Fruit fly (Drosophila melanogaster) whole organism, embryonic: ENCODE results near the gene Prx1.

Source experiments
- ATbp ChIP-seq: fragments of 200-800 bp; sonication (Bioruptor generic); optimal IDR thresholded peaks from 2 replicates; lab custom pipeline; 2017; ENCODE audit warnings: missing biosample characterization, mild to moderate bottlenecking, missing genetic modification characterization, missing genetic modification reagents
- CG15011 ChIP-seq: fragments of 200-800 bp; sonication (Bioruptor generic); optimal IDR thresholded peaks from 3 replicates; lab custom pipeline; 2018; ENCODE audit warnings: missing biosample characterization, mild to moderate bottlenecking, missing genetic modification characterization
- CG2712 ChIP-seq: fragments of 200-800 bp; optimal IDR thresholded peaks from 3 replicates; lab custom pipeline; 2019; ENCODE audit warnings: missing biosample characterization, mild to moderate bottlenecking, missing genetic modification characterization, moderate library complexity
- CG6689 ChIP-seq: fragments of 200-800 bp; sonication (Bioruptor generic); IDR thresholded peaks from 2 replicates; pipeline ENCODE4 v1.3.6; 2022; ENCODE audit warnings: missing biosample characterization, missing genetic modification characterization
- Opbp ChIP-seq: fragments of 200-800 bp; sonication (Bioruptor generic); IDR thresholded peaks from 3 replicates; pipeline ENCODE4 v1.3.6; 2022; ENCODE audit warnings: missing biosample characterization, missing genetic modification characterization; ENCODE audit not compliant: partially characterized antibody
- fd64A ChIP-seq: fragments of 200-800 bp; sonication (Bioruptor generic); optimal IDR thresholded peaks from 3 replicates; lab custom pipeline; 2018; ENCODE audit warnings: missing biosample characterization, mild to moderate bottlenecking, missing genetic modification characterization
- gem ChIP-seq: fragments of 200-800 bp; sonication (Bioruptor generic); optimal IDR thresholded peaks from 2 replicates; lab custom pipeline; 2019; ENCODE audit warnings: missing biosample characterization, mild to moderate bottlenecking, missing genetic modification characterization, moderate library complexity
- h ChIP-seq: fragments of >200 bp; optimal IDR thresholded peaks from 2 replicates; lab custom pipeline; 2017
- kay ChIP-seq: fragments of 200-800 bp; sonication (Bioruptor generic); optimal IDR thresholded peaks from 2 replicates; lab custom pipeline; 2016; ENCODE audit warnings: missing biosample characterization, missing genetic modification characterization
- mld ChIP-seq: fragments of 200-800 bp; sonication (Bioruptor generic); IDR thresholded peaks from 3 replicates; pipeline ENCODE4 v1.3.6; 2022; ENCODE audit warnings: missing biosample characterization, missing genetic modification characterization; ENCODE audit not compliant: partially characterized antibody
- nom ChIP-seq: fragments of 200-800 bp; sonication (Bioruptor generic); optimal IDR thresholded peaks from 2 replicates; lab custom pipeline; 2017; ENCODE audit warnings: missing biosample characterization, missing genetic modification characterization, mild to moderate bottlenecking, moderate library complexity, missing genetic modification reagents
- slp2 ChIP-seq: fragments of 200-800 bp; sonication (Bioruptor generic); optimal IDR thresholded peaks from 2 replicates; lab custom pipeline; 2016; ENCODE audit warnings: missing biosample characterization, missing genetic modification characterization

dm6 chr3L:15224631-15225030 is 17.0 kb downstream of the Prx1 start:
- TF ChIP-seq slp2: no peak
- no peak for TF ChIP-seq CG2712 (tag; lab: Kevin White, UChicago)
- no peak for TF ChIP-seq nom
- no peak for TF ChIP-seq CG6689 (GFP tag; lab: Robert Waterston, UW)
- no peak for TF ChIP-seq ATbp
- TF ChIP-seq fd64A (GFP tag; lab: Kevin White, UChicago): no peak
- no peak for TF ChIP-seq mld (GFP tag; lab: Robert Waterston, UW)
- TF ChIP-seq Opbp (GFP tag; lab: Robert Waterston, UW): no peak
- no peak for TF ChIP-seq h (lab: Kevin White, UChicago)
- no peak for TF ChIP-seq gem
- TF ChIP-seq CG15011 (GFP tag; lab: Kevin White, UChicago): no peak
- TF ChIP-seq kay (GFP tag; lab: Kevin White, UChicago): no peak
